Worm (Caenorhabditis elegans) whole organism, young adult: ENCODE measurements around the gene C27D6.3.

Source experiments
- D2030.7 ChIP-seq: fragments of 200-800 bp; sonication (Bioruptor generic); IDR thresholded peaks from 2 replicates; pipeline ENCODE4 v1.3.6; 2022; ENCODE audit warnings: missing genetic modification reagents, missing genetic modification characterization, missing compliant biosample characterization
- F10E7.11 ChIP-seq: sonication (generic microtip); optimal IDR thresholded peaks from 2 replicates; lab custom pipeline; 2017; ENCODE audit warnings: mild to moderate bottlenecking, missing genetic modification characterization, moderate library complexity, missing compliant biosample characterization
- F22D6.2 ChIP-seq: sonication (generic microtip); optimal IDR thresholded peaks from 2 replicates; lab custom pipeline; 2016; ENCODE audit warnings: mild to moderate bottlenecking, missing genetic modification characterization, missing compliant biosample characterization
- F33H1.4 ChIP-seq: fragments of 200-800 bp; sonication (Bioruptor generic); IDR thresholded peaks from 2 replicates; pipeline ENCODE4 v1.3.6; 2022; ENCODE audit warnings: missing genetic modification reagents, missing genetic modification characterization, missing compliant biosample characterization
- F57A8.1 ChIP-seq: fragments of 200-800 bp; sonication (Bioruptor generic); optimal IDR thresholded peaks from 2 replicates; lab custom pipeline; 2018; ENCODE audit warnings: mild to moderate bottlenecking, missing genetic modification characterization, moderate library complexity, missing compliant biosample characterization
- F57C9.4 ChIP-seq: sonication (generic microtip); optimal IDR thresholded peaks from 2 replicates; lab custom pipeline; 2017; ENCODE audit warnings: mild to moderate bottlenecking, missing genetic modification characterization, missing compliant biosample characterization
- T26A5.8 ChIP-seq: sonication (generic microtip); optimal IDR thresholded peaks from 2 replicates; lab custom pipeline; 2016; ENCODE audit warnings: missing genetic modification characterization, missing compliant biosample characterization
- Y53F4B.3 ChIP-seq: fragments of 200-800 bp; sonication (Bioruptor generic); IDR thresholded peaks from 2 replicates; pipeline ENCODE4 v1.3.6; 2022; ENCODE audit warnings: missing genetic modification reagents, missing genetic modification characterization, missing compliant biosample characterization
- Y67H2A.10 ChIP-seq: fragments of 200-800 bp; sonication (Bioruptor generic); conservative IDR thresholded peaks from 2 replicates; pipeline ENCODE4 v1.3.6; 2022; ENCODE audit warnings: missing genetic modification reagents, missing genetic modification characterization, missing compliant biosample characterization
- Y79H2A.3 ChIP-seq: fragments of 200-800 bp; sonication (Bioruptor generic); conservative IDR thresholded peaks from 2 replicates; pipeline ENCODE4 v1.3.6; 2022; ENCODE audit warnings: missing genetic modification reagents, missing genetic modification characterization, missing compliant biosample characterization
- Y95B8A.8 ChIP-seq: fragments of 200-800 bp; sonication (Bioruptor generic); IDR thresholded peaks from 2 replicates; pipeline ENCODE4 v1.3.6; 2022; ENCODE audit warnings: missing genetic modification reagents, missing genetic modification characterization, missing compliant biosample characterization
- akir-1 ChIP-seq: fragments of 200-800 bp; sonication (Bioruptor generic); optimal IDR thresholded peaks from 2 replicates; lab custom pipeline; 2018; ENCODE audit warnings: mild to moderate bottlenecking, missing genetic modification characterization, moderate library complexity, missing compliant biosample characterization
- aptf-2 ChIP-seq: fragments of 200-800 bp; sonication (Bioruptor generic); conservative IDR thresholded peaks from 2 replicates; pipeline ENCODE4 v1.3.6; 2022; ENCODE audit warnings: missing genetic modification reagents, missing genetic modification characterization, missing compliant biosample characterization
- attf-3 ChIP-seq: fragments of 200-800 bp; sonication (Bioruptor generic); conservative IDR thresholded peaks from 2 replicates; pipeline ENCODE4 v1.3.6; 2022; ENCODE audit warnings: missing genetic modification reagents, missing genetic modification characterization, missing compliant biosample characterization
- attf-5 ChIP-seq: fragments of 200-800 bp; sonication (Bioruptor generic); optimal IDR thresholded peaks from 2 replicates; lab custom pipeline; 2018; ENCODE audit warnings: mild to moderate bottlenecking, missing genetic modification characterization, missing compliant biosample characterization
- bed-1 ChIP-seq: fragments of 200-800 bp; sonication (Bioruptor generic); IDR thresholded peaks from 2 replicates; pipeline ENCODE4 v1.3.6; 2022; ENCODE audit warnings: missing genetic modification reagents, missing genetic modification characterization, missing compliant biosample characterization
- cebp-2 ChIP-seq: fragments of 200-800 bp; sonication (Bioruptor generic); IDR thresholded peaks from 2 replicates; pipeline ENCODE4 v1.3.6; 2022; ENCODE audit warnings: missing genetic modification characterization, missing compliant biosample characterization
- ceh-100 ChIP-seq: fragments of 200-800 bp; sonication (Bioruptor generic); IDR thresholded peaks from 2 replicates; pipeline ENCODE4 v1.3.6; 2022; ENCODE audit warnings: missing genetic modification reagents, missing genetic modification characterization, missing compliant biosample characterization
- ceh-58 ChIP-seq: fragments of 200-800 bp; sonication (Bioruptor generic); IDR thresholded peaks from 2 replicates; pipeline ENCODE4 v1.3.6; 2022; ENCODE audit warnings: missing genetic modification characterization, missing compliant biosample characterization
- ceh-79 ChIP-seq: sonication (generic microtip); optimal IDR thresholded peaks from 2 replicates; lab custom pipeline; 2017; ENCODE audit warnings: mild to moderate bottlenecking, missing genetic modification characterization, missing compliant biosample characterization
- die-1 ChIP-seq: sonication (generic microtip); optimal IDR thresholded peaks from 2 replicates; lab custom pipeline; 2016; ENCODE audit warnings: missing genotype, mild to moderate bottlenecking, missing genetic modification characterization, missing compliant biosample characterization
- dpff-1 ChIP-seq: sonication (generic microtip); optimal IDR thresholded peaks from 2 replicates; lab custom pipeline; 2017; ENCODE audit warnings: mild to moderate bottlenecking, missing genetic modification characterization, missing compliant biosample characterization
- efl-1 ChIP-seq: fragments of 150-350 bp; optimal IDR thresholded peaks from 2 replicates; lab custom pipeline; 2014; ENCODE audit warnings: missing biosample characterization, missing genetic modification reagents, missing genetic modification characterization
- egl-18 ChIP-seq: fragments of 200-800 bp; sonication (Bioruptor generic); IDR thresholded peaks from 2 replicates; pipeline ENCODE4 v1.3.6; 2022; ENCODE audit warnings: missing genetic modification reagents, missing genetic modification characterization, missing compliant biosample characterization
- ekl-4 ChIP-seq: fragments of 200-800 bp; sonication (Bioruptor generic); IDR thresholded peaks from 2 replicates; pipeline ENCODE4 v1.3.6; 2022; ENCODE audit warnings: missing genetic modification reagents, missing genetic modification characterization, missing compliant biosample characterization
- fkh-3 ChIP-seq: sonication (generic microtip); optimal IDR thresholded peaks from 2 replicates; lab custom pipeline; 2016; ENCODE audit warnings: mild to moderate bottlenecking, missing genetic modification characterization, missing compliant biosample characterization
- hmg-1.2 ChIP-seq: fragments of 200-800 bp; sonication (Bioruptor generic); IDR thresholded peaks from 2 replicates; pipeline ENCODE4 v1.3.6; 2022; ENCODE audit warnings: missing genetic modification reagents, missing genetic modification characterization, missing compliant biosample characterization
- hmg-20 ChIP-seq: fragments of 200-800 bp; sonication (Bioruptor generic); IDR thresholded peaks from 2 replicates; pipeline ENCODE4 v1.3.6; 2022; ENCODE audit warnings: missing genetic modification reagents, missing genetic modification characterization, missing compliant biosample characterization
- let-607 ChIP-seq, 2 experiments: fragments of 200-800 bp in 1 of 2; sonication (Bioruptor generic) in 1 of 2; sonication (generic microtip) in 1 of 2; optimal IDR thresholded peaks; 2 replicates each; lab custom pipeline; 2016 to 2018; ENCODE audit warnings: mild to moderate bottlenecking in 2 of 2, missing compliant biosample characterization in 2 of 2, missing genetic modification characterization in 2 of 2, moderate library complexity in 2 of 2, missing genotype in 1 of 2
- lin-40 ChIP-seq: sonication (generic microtip); optimal IDR thresholded peaks from 2 replicates; lab custom pipeline; 2016; ENCODE audit warnings: missing genetic modification characterization, mild to moderate bottlenecking, missing compliant biosample characterization, missing genotype, missing genetic modification reagents
- lir-1 ChIP-seq: fragments of 200-800 bp; sonication (Bioruptor generic); conservative IDR thresholded peaks from 2 replicates; pipeline ENCODE4 v1.3.6; 2022; ENCODE audit warnings: missing genetic modification reagents, missing genetic modification characterization, missing compliant biosample characterization
- lsy-27 ChIP-seq: sonication (generic microtip); optimal IDR thresholded peaks from 2 replicates; lab custom pipeline; 2017; ENCODE audit warnings: missing genetic modification characterization, mild to moderate bottlenecking, missing compliant biosample characterization, antibody characterized with exemption, missing genotype, borderline replicate concordance; ENCODE audit not compliant: insufficient read depth
- mel-28 ChIP-seq: sonication (generic microtip); optimal IDR thresholded peaks from 2 replicates; lab custom pipeline; 2016; ENCODE audit warnings: borderline replicate concordance, mild to moderate bottlenecking, missing genetic modification characterization, missing compliant biosample characterization
- mxl-1 ChIP-seq: sonication (generic microtip); optimal IDR thresholded peaks from 2 replicates; lab custom pipeline; 2016; ENCODE audit warnings: missing genetic modification characterization, missing compliant biosample characterization
- nfya-1 ChIP-seq: sonication (generic microtip); optimal IDR thresholded peaks from 2 replicates; lab custom pipeline; 2017; ENCODE audit warnings: antibody characterized with exemption, missing compliant biosample characterization, missing genetic modification characterization, borderline replicate concordance; ENCODE audit not compliant: insufficient read depth
- nfya-2 ChIP-seq: fragments of 200-800 bp; sonication (Bioruptor generic); IDR thresholded peaks from 2 replicates; pipeline ENCODE4 v1.3.6; 2022; ENCODE audit warnings: missing genetic modification reagents, missing genetic modification characterization, missing compliant biosample characterization
- nhr-120 ChIP-seq: fragments of 200-800 bp; sonication (Bioruptor generic); IDR thresholded peaks from 2 replicates; pipeline ENCODE4 v1.3.6; 2022; ENCODE audit warnings: missing genetic modification characterization, missing compliant biosample characterization
- pha-4 ChIP-seq: fragments of 150-350 bp; sonication (generic microtip); optimal IDR thresholded peaks from 2 replicates; lab custom pipeline; 2014; ENCODE audit warnings: missing biosample characterization, missing genetic modification reagents, missing genetic modification characterization
- rec-8 ChIP-seq, 2 experiments: sonication (generic microtip); optimal IDR thresholded peaks; 2 replicates each; lab custom pipeline; 2016; ENCODE audit warnings: mild to moderate bottlenecking in 2 of 2, missing genetic modification characterization in 2 of 2, missing genetic modification reagents in 2 of 2, missing genotype in 2 of 2, missing biosample characterization in 1 of 2, missing compliant biosample characterization in 1 of 2, moderate library complexity in 1 of 2
- rpc-1 ChIP-seq, 2 experiments: fragments of 150-350 bp in 1 of 2; sonication (generic microtip) in 1 of 2; optimal IDR thresholded peaks; 2 replicates each; lab custom pipeline; 2014 to 2018; ENCODE audit warnings: missing biosample characterization in 1 of 2, missing genetic modification characterization in 1 of 2, missing genetic modification reagents in 1 of 2, missing genotype in 1 of 2
- sdz-38 ChIP-seq: sonication (generic microtip); optimal IDR thresholded peaks from 2 replicates; lab custom pipeline; 2016; ENCODE audit warnings: missing genotype, missing genetic modification characterization, missing compliant biosample characterization
- sea-2 ChIP-seq: fragments of 200-800 bp; sonication (Bioruptor generic); IDR thresholded peaks from 2 replicates; pipeline ENCODE4 v1.3.6; 2022; ENCODE audit warnings: missing genetic modification characterization, missing compliant biosample characterization
- snpc-4 ChIP-seq, 5 experiments: fragments of 150-350 bp in 1 of 5; sonication (generic microtip) in 4 of 5; optimal IDR thresholded peaks; 2 replicates each; lab custom pipeline; 2014 to 2018; ENCODE audit warnings: missing genetic modification characterization in 5 of 5, missing biosample characterization in 3 of 5, antibody characterized with exemption in 2 of 5, mild to moderate bottlenecking in 2 of 5, missing compliant biosample characterization in 2 of 5, missing genotype in 2 of 5, moderate library complexity in 2 of 5, missing genetic modification reagents in 1 of 5
- somi-1 ChIP-seq: fragments of 200-800 bp; sonication (Bioruptor generic); optimal IDR thresholded peaks from 2 replicates; lab custom pipeline; 2018; ENCODE audit warnings: mild to moderate bottlenecking, missing genetic modification characterization, missing compliant biosample characterization
- tbp1 ChIP-seq: fragments of 200-800 bp; sonication (Bioruptor generic); optimal IDR thresholded peaks from 2 replicates; lab custom pipeline; 2018; ENCODE audit warnings: mild to moderate bottlenecking, missing genetic modification characterization, missing compliant biosample characterization
- unc-62 ChIP-seq: fragments of 150-350 bp; optimal IDR thresholded peaks from 2 replicates; lab custom pipeline; 2014; ENCODE audit warnings: missing biosample characterization, missing genetic modification reagents, missing genetic modification characterization
- xnd-1 ChIP-seq: sonication (generic microtip); optimal IDR thresholded peaks from 2 replicates; lab custom pipeline; 2016; ENCODE audit warnings: missing genotype, missing genetic modification reagents, missing genetic modification characterization, missing compliant biosample characterization
- zim-3 ChIP-seq: sonication (generic microtip); optimal IDR thresholded peaks from 2 replicates; lab custom pipeline; 2017; ENCODE audit warnings: mild to moderate bottlenecking, missing genetic modification characterization, moderate library complexity, missing compliant biosample characterization

Gene C27D6.3

DNA sequence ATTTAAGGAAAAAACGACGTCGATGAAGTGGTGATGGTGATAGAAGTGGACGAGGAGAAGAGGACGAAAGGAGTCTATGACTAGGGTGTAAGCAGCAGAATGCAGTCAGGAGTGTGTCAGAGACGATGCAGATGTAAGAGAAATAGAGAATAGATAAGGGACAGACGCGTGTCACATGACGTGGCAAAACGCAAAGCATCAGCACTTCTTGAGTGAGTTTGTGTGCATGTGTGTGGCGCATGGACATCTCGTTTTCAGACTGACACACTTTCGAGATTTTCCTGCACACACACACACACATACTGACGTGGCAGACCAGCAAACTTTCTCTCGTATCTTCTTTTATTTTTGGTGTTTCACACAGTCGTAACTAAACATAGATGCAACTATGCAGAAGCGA is 8.2 kb upstream of the C27D6.3 start (continued):
- TF ChIP-seq mxl-1 (tag; lab: Kevin White, UChicago), result no peak
- TF ChIP-seq F10E7.11, result no peak
- TF ChIP-seq lin-40 (tag; lab: Kevin White, UChicago), result peak; percentile 72
- no peak for TF ChIP-seq unc-62
- no peak for TF ChIP-seq ceh-79 (tag; lab: Kevin White, UChicago)
- no peak for TF ChIP-seq akir-1 (GFP tag; lab: Kevin White, UChicago)
- no peak for TF ChIP-seq mel-28 (tag; lab: Kevin White, UChicago)
- no peak for TF ChIP-seq aptf-2
- no peak for TF ChIP-seq die-1 (tag; lab: Kevin White, UChicago)
- TF ChIP-seq T26A5.8 (tag; lab: Kevin White, UChicago), result no peak
- TF ChIP-seq attf-3 (GFP tag; lab: Robert Waterston, UW), result no peak
- no peak for TF ChIP-seq nfya-1
- no peak for TF ChIP-seq xnd-1
- no peak for TF ChIP-seq F57A8.1 (GFP tag; lab: Kevin White, UChicago)
- no peak for TF ChIP-seq F22D6.2 (tag; lab: Kevin White, UChicago)
- no peak for TF ChIP-seq Y95B8A.8
- TF ChIP-seq hmg-20 (GFP tag; lab: Robert Waterston, UW), result no peak
- TF ChIP-seq F33H1.4, result no peak
- TF ChIP-seq hmg-1.2 (GFP tag; lab: Robert Waterston, UW), result peak; percentile 74; the same call in 1 of the 2 replicates
- TF ChIP-seq ceh-100 (GFP tag; lab: Robert Waterston, UW), result no peak
- TF ChIP-seq efl-1 (GFP tag; lab: Kevin White, UChicago), result no peak
- TF ChIP-seq somi-1 (GFP tag; lab: Kevin White, UChicago), result peak; percentile 55
- no peak for TF ChIP-seq nfya-2 (GFP tag; lab: Robert Waterston, UW)
- TF ChIP-seq egl-18 (GFP tag; lab: Robert Waterston, UW), result no peak
- no peak for TF ChIP-seq Y53F4B.3 (GFP tag; lab: Robert Waterston, UW)
- no peak for TF ChIP-seq ekl-4 (GFP tag; lab: Robert Waterston, UW)
- no peak for TF ChIP-seq lsy-27 (tag; lab: Kevin White, UChicago)
- TF ChIP-seq snpc-4 (GFP tag; optimal IDR thresholded peaks at IDR 0.05; lab: Kevin White, UChicago), result no peak
- peak in 3 of 4 experiments; percentile 19 to 56 (median 29) for TF ChIP-seq snpc-4 (tag; optimal IDR thresholded peaks at IDR 0.05; lab: Kevin White, UChicago)
- no peak for TF ChIP-seq pha-4 (tag; lab: Kevin White, UChicago)
- peak; percentile 54 for TF ChIP-seq attf-5 (GFP tag; lab: Kevin White, UChicago)
- no peak for TF ChIP-seq rpc-1 (optimal IDR thresholded peaks at IDR 0.05; lab: Kevin White, UChicago)
- TF ChIP-seq rpc-1 (tag; optimal IDR thresholded peaks at IDR 0.05; lab: Kevin White, UChicago), result no peak
- no peak for TF ChIP-seq sdz-38
- no peak for TF ChIP-seq zim-3 (tag; lab: Kevin White, UChicago)
- TF ChIP-seq lir-1, result no peak
- TF ChIP-seq sea-2, result no peak
- no peak for TF ChIP-seq nhr-120 (GFP tag; lab: Robert Waterston, UW)
- no peak for TF ChIP-seq F57C9.4 (tag; lab: Kevin White, UChicago)
- no peak for TF ChIP-seq cebp-2 (GFP tag; lab: Robert Waterston, UW)
- TF ChIP-seq tbp1 (GFP tag; lab: Kevin White, UChicago), result peak; percentile 46
- TF ChIP-seq fkh-3 (tag; lab: Kevin White, UChicago), result no peak
- TF ChIP-seq ceh-58 (GFP tag; lab: Robert Waterston, UW), result no peak
- no peak for TF ChIP-seq bed-1
- TF ChIP-seq dpff-1, result no peak
- peak; percentile 93 to 94 for TF ChIP-seq let-607 (tag; optimal IDR thresholded peaks at IDR 0.05; lab: Kevin White, UChicago)
- no peak for TF ChIP-seq rec-8 (tag; optimal IDR thresholded peaks at IDR 0.05; lab: Kevin White, UChicago)
- TF ChIP-seq D2030.7 (GFP tag; lab: Robert Waterston, UW), result no peak
- no peak for TF ChIP-seq Y79H2A.3 (GFP tag; lab: Robert Waterston, UW)
- TF ChIP-seq Y67H2A.10 (GFP tag; lab: Robert Waterston, UW), result no peak
